Fruit fly (Drosophila melanogaster): ENCODE measurements around the gene Sry-delta.

The Sry-delta gene

dm6 chr3R:30043139-30043744, at the start of gene Sry-delta:
Gene Sry-delta, plus strand, starts transcription at chr3R:30043341.
- TF ChIP-seq tj (GFP tag; optimal IDR thresholded peaks at IDR 0.05), result peak; percentile 85
- TF ChIP-seq Mnt (GFP tag; optimal IDR thresholded peaks at IDR 0.05), result peak; percentile 85
- peak; percentile 87 for TF ChIP-seq toe (GFP tag; optimal IDR thresholded peaks at IDR 0.05)
- peak; percentile 45 for TF ChIP-seq cic (GFP tag; optimal IDR thresholded peaks at IDR 0.05)
- peak; percentile 73 for TF ChIP-seq CG7045 (GFP tag; optimal IDR thresholded peaks at IDR 0.05)
- peak; percentile 90 for TF ChIP-seq Hr96 (GFP tag; optimal IDR thresholded peaks at IDR 0.05)
- peak; percentile 90 for TF ChIP-seq CG1620 (GFP tag; optimal IDR thresholded peaks at IDR 0.05)
- TF ChIP-seq CG11617 (GFP tag; optimal IDR thresholded peaks at IDR 0.05), result peak; percentile 73
- TF ChIP-seq Clk (GFP tag; optimal IDR thresholded peaks at IDR 0.05), result peak; percentile 59
- peak; percentile 61 for TF ChIP-seq CG33017 (tag; optimal IDR thresholded peaks at IDR 0.05)
- TF ChIP-seq kay (GFP tag; ENCODE audit: borderline replicate concordance), result no peak
- TF ChIP-seq pad (GFP tag; optimal IDR thresholded peaks at IDR 0.05), result peak; percentile 64
- TF ChIP-seq ovo (GFP tag; optimal IDR thresholded peaks at IDR 0.05), result no peak
- peak; percentile 60 for TF ChIP-seq CG14711 (tag; optimal IDR thresholded peaks at IDR 0.05)
- TF ChIP-seq Crg-1 (GFP tag; optimal IDR thresholded peaks at IDR 0.05), result peak; percentile 71
- peak; percentile 65 for TF ChIP-seq CG12768 (GFP tag; optimal IDR thresholded peaks at IDR 0.05)
- TF ChIP-seq bab1 (GFP tag; optimal IDR thresholded peaks at IDR 0.05), result peak; percentile 76
- TF ChIP-seq CG7101 (tag; optimal IDR thresholded peaks at IDR 0.05), result peak; percentile 74
- TF ChIP-seq cnc (optimal IDR thresholded peaks at IDR 0.05), result no peak
- no peak for TF ChIP-seq CG5204 (GFP tag; optimal IDR thresholded peaks at IDR 0.05)

DNA sequence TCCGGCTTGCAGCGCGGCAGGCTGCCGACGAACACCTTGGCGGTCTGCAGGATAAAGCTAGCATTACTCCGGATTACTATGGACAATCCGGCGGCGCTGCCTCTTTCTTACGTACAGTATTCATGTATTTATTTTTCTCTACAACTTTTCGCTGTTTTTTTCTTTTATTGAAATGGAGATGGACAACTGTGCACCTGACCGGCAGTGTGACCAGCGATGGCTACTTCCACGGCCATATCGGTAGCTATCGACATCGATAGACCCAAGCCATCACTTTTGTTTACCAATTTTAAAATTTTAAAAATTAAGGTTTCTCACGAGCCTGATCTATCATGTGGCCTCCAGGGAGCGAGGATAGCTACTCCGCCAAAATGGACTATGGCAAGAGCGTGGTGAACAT, 48.1 kb upstream of the Sry-delta start, which contains the start of the genes CG7903 and Sas-6:
TSS of gene CG7903 (minus strand) at position 197 of the 400 bp plus-strand sequence.
TSS of gene Sas-6 (plus strand) at position 323 of the 400 bp plus-strand sequence.
- no peak for TF ChIP-seq Crg-1 (GFP tag; optimal IDR thresholded peaks at IDR 0.05)
- no peak for TF ChIP-seq cnc (optimal IDR thresholded peaks at IDR 0.05)
- peak; percentile 9 for TF ChIP-seq CG1620 (GFP tag; optimal IDR thresholded peaks at IDR 0.05)
- no peak for TF ChIP-seq CG7045 (GFP tag; optimal IDR thresholded peaks at IDR 0.05)
- TF ChIP-seq ovo (GFP tag; optimal IDR thresholded peaks at IDR 0.05), result no peak
- no peak for TF ChIP-seq kay (GFP tag; ENCODE audit: borderline replicate concordance)
- no peak for TF ChIP-seq toe (GFP tag; optimal IDR thresholded peaks at IDR 0.05)
- peak; percentile 1 for TF ChIP-seq CG14711 (tag; optimal IDR thresholded peaks at IDR 0.05)
- TF ChIP-seq CG12768 (GFP tag; optimal IDR thresholded peaks at IDR 0.05), result no peak
- no peak for TF ChIP-seq CG11617 (GFP tag; optimal IDR thresholded peaks at IDR 0.05)
- no peak for TF ChIP-seq CG5204 (GFP tag; optimal IDR thresholded peaks at IDR 0.05)
- TF ChIP-seq Mnt (GFP tag; optimal IDR thresholded peaks at IDR 0.05), result no peak

- TF ChIP-seq toe (GFP tag; optimal IDR thresholded peaks at IDR 0.05) (no peak), bab1 (GFP tag; optimal IDR thresholded peaks at IDR 0.05) (peak; percentile 55), CG7101 (tag; optimal IDR thresholded peaks at IDR 0.05) (peak; percentile 18), Mnt (GFP tag; optimal IDR thresholded peaks at IDR 0.05) (peak; percentile 42), CG14711 (tag; optimal IDR thresholded peaks at IDR 0.05) (peak; percentile 29), CG1620 (GFP tag; optimal IDR thresholded peaks at IDR 0.05) (peak; percentile 23)
These were observed 45.4 kb upstream of the Sry-delta start, which contains the start of the genes CG15525 and CG11504 for dm6 chr3R:29997607-29998236. Gene CG15525, minus strand, starts transcription at chr3R:29997676. Gene CG11504, plus strand, starts transcription at chr3R:29997900.

DNA sequence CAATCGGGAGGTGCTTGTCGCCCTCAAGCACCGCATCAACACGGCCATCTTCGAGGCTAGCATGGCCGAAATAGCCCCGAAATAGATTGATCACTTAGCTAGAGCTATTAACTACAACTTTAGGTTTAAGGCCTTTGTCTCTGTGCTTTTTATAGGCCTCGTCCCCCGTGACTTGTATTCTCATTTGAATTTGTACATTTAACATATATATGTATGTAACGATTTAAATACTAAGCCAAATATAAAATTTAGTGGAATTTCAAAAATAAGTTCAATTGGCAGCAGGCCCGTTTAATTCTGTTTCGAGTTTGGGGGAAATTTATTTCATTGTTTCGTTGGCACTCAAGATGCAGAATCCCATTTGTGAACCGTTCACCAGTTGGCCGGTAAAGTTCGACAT, 43.6 kb upstream of the Sry-delta start, which contains the start of gene CG34298:
TSS of gene CG34298 (plus strand) at position 301 of the 400 bp plus-strand sequence.
- no peak for TF ChIP-seq CG14711 (tag; optimal IDR thresholded peaks at IDR 0.05)
- TF ChIP-seq CG33017 (tag; optimal IDR thresholded peaks at IDR 0.05), result no peak
- no peak for TF ChIP-seq Hr96 (GFP tag; optimal IDR thresholded peaks at IDR 0.05)
- no peak for TF ChIP-seq CG12768 (GFP tag; optimal IDR thresholded peaks at IDR 0.05)
- TF ChIP-seq cic (GFP tag; optimal IDR thresholded peaks at IDR 0.05), result no peak
- no peak for TF ChIP-seq CG1620 (GFP tag; optimal IDR thresholded peaks at IDR 0.05)
- TF ChIP-seq kay (GFP tag; ENCODE audit: borderline replicate concordance), result no peak
- TF ChIP-seq pad (GFP tag; optimal IDR thresholded peaks at IDR 0.05), result no peak
- TF ChIP-seq tj (GFP tag; optimal IDR thresholded peaks at IDR 0.05), result no peak
- TF ChIP-seq ovo (GFP tag; optimal IDR thresholded peaks at IDR 0.05), result no peak
- no peak for TF ChIP-seq bab1 (GFP tag; optimal IDR thresholded peaks at IDR 0.05)
- TF ChIP-seq cnc (optimal IDR thresholded peaks at IDR 0.05), result no peak
- no peak for TF ChIP-seq CG11617 (GFP tag; optimal IDR thresholded peaks at IDR 0.05)
- no peak for TF ChIP-seq Mnt (GFP tag; optimal IDR thresholded peaks at IDR 0.05)
- no peak for TF ChIP-seq CG7101 (tag; optimal IDR thresholded peaks at IDR 0.05)
- TF ChIP-seq CG7045 (GFP tag; optimal IDR thresholded peaks at IDR 0.05), result no peak
- TF ChIP-seq Clk (GFP tag; optimal IDR thresholded peaks at IDR 0.05), result no peak

dm6 chr3R:30000286-30000685, 42.9 kb upstream of the Sry-delta start, which contains the start of gene Tace:
Gene Tace, plus strand, starts transcription at chr3R:30000530.
- TF ChIP-seq ovo (GFP tag; optimal IDR thresholded peaks at IDR 0.05) (peak; percentile 9), cnc (optimal IDR thresholded peaks at IDR 0.05) (no peak)

dm6 chr3R:30004648-30005047, 38.5 kb upstream of the Sry-delta start, which contains the start of the genes Nlp and Nph:
Gene Nlp, plus strand, starts transcription at chr3R:30004785.
Gene Nph, minus strand, starts transcription at chr3R:30004861.
- peak; percentile 54 for TF ChIP-seq Crg-1 (GFP tag; optimal IDR thresholded peaks at IDR 0.05)
- peak; percentile 65 for TF ChIP-seq Hr96 (GFP tag; optimal IDR thresholded peaks at IDR 0.05)
- peak; percentile 93 for TF ChIP-seq CG14711 (tag; optimal IDR thresholded peaks at IDR 0.05)
- TF ChIP-seq CG12768 (GFP tag; optimal IDR thresholded peaks at IDR 0.05), result peak; percentile 36
- peak; percentile 22 for TF ChIP-seq CG11617 (GFP tag; optimal IDR thresholded peaks at IDR 0.05)
- peak; percentile 31 for TF ChIP-seq CG7101 (tag; optimal IDR thresholded peaks at IDR 0.05)
- peak; percentile 42 for TF ChIP-seq bab1 (GFP tag; optimal IDR thresholded peaks at IDR 0.05)
- no peak for TF ChIP-seq kay (GFP tag; ENCODE audit: borderline replicate concordance)
- TF ChIP-seq Clk (GFP tag; optimal IDR thresholded peaks at IDR 0.05), result no peak
- peak; percentile 13 for TF ChIP-seq cic (GFP tag; optimal IDR thresholded peaks at IDR 0.05)
- TF ChIP-seq CG33017 (tag; optimal IDR thresholded peaks at IDR 0.05), result no peak
- TF ChIP-seq Mnt (GFP tag; optimal IDR thresholded peaks at IDR 0.05), result peak; percentile 95
- TF ChIP-seq toe (GFP tag; optimal IDR thresholded peaks at IDR 0.05), result peak; percentile 68
- peak; percentile 9 for TF ChIP-seq CG7045 (GFP tag; optimal IDR thresholded peaks at IDR 0.05)
- peak; percentile 30 for TF ChIP-seq pad (GFP tag; optimal IDR thresholded peaks at IDR 0.05)
- no peak for TF ChIP-seq cnc (optimal IDR thresholded peaks at IDR 0.05)
- TF ChIP-seq CG5204 (GFP tag; optimal IDR thresholded peaks at IDR 0.05), result no peak
- peak; percentile 47 for TF ChIP-seq CG1620 (GFP tag; optimal IDR thresholded peaks at IDR 0.05)
- TF ChIP-seq ovo (GFP tag; optimal IDR thresholded peaks at IDR 0.05), result no peak
- TF ChIP-seq tj (GFP tag; optimal IDR thresholded peaks at IDR 0.05), result peak; percentile 56

Measured in whole organism, adult.